Fruit fly (Drosophila melanogaster) whole organism, embryonic: ENCODE results near the gene Ing3.

Source experiments
- Adf1 ChIP-seq: fragments of 200-800 bp; sonication (Bioruptor generic); IDR thresholded peaks from 2 replicates; pipeline ENCODE4 v1.3.6; 2022; ENCODE audit warnings: missing biosample characterization, missing genetic modification characterization
- Atf3 ChIP-seq: fragments of 200-800 bp; sonication (Bioruptor generic); optimal IDR thresholded peaks from 3 replicates; lab custom pipeline; 2016; ENCODE audit warnings: missing biosample characterization, missing genetic modification characterization
- CG10565 ChIP-seq: fragments of 200-800 bp; sonication (Bioruptor generic); optimal IDR thresholded peaks from 3 replicates; lab custom pipeline; 2016; ENCODE audit warnings: missing biosample characterization, mild to moderate bottlenecking, missing genetic modification characterization
- CG12236 ChIP-seq: fragments of 200-800 bp; sonication (Bioruptor generic); optimal IDR thresholded peaks from 2 replicates; lab custom pipeline; 2016; ENCODE audit warnings: missing biosample characterization, missing genetic modification characterization
- CG13894 ChIP-seq: fragments of 200-800 bp; sonication (Bioruptor generic); optimal IDR thresholded peaks from 3 replicates; lab custom pipeline; 2018; ENCODE audit warnings: missing biosample characterization, mild to moderate bottlenecking, missing genetic modification characterization, moderate library complexity
- CG14710 ChIP-seq: fragments of 200-800 bp; sonication (Bioruptor generic); optimal IDR thresholded peaks from 3 replicates; lab custom pipeline; 2019; ENCODE audit warnings: missing biosample characterization, mild to moderate bottlenecking, missing genetic modification characterization, moderate library complexity
- CG15011 ChIP-seq: fragments of 200-800 bp; sonication (Bioruptor generic); optimal IDR thresholded peaks from 3 replicates; lab custom pipeline; 2018; ENCODE audit warnings: missing biosample characterization, mild to moderate bottlenecking, missing genetic modification characterization
- CG15073 ChIP-seq: fragments of 200-800 bp; sonication (Bioruptor generic); optimal IDR thresholded peaks from 2 replicates; lab custom pipeline; 2016; ENCODE audit warnings: missing biosample characterization, missing genetic modification characterization
- CG17912 ChIP-seq: fragments of 200-800 bp; sonication (Bioruptor generic); optimal IDR thresholded peaks from 2 replicates; lab custom pipeline; 2018; ENCODE audit warnings: missing biosample characterization, mild to moderate bottlenecking, missing genetic modification characterization
- CG31441 ChIP-seq: fragments of 200-800 bp; sonication (Bioruptor generic); IDR thresholded peaks from 2 replicates; pipeline ENCODE4 v1.3.6; 2022; ENCODE audit warnings: missing biosample characterization, missing genetic modification characterization
- CG43689 ChIP-seq: fragments of 200-800 bp; sonication (Bioruptor generic); IDR thresholded peaks from 2 replicates; pipeline ENCODE4 v1.3.6; 2022; ENCODE audit warnings: missing biosample characterization, missing genetic modification characterization
- CG5953 ChIP-seq: fragments of 200-800 bp; sonication (Bioruptor generic); IDR thresholded peaks from 2 replicates; pipeline ENCODE4 v1.3.6; 2022; ENCODE audit warnings: missing biosample characterization, missing genetic modification characterization
- CG8290 ChIP-seq, 3 experiments: fragments of 200-800 bp; sonication (Bioruptor generic); optimal IDR thresholded peaks; 2 replicates each; lab custom pipeline; 2016 to 2019; ENCODE audit warnings: missing biosample characterization in 3 of 3, missing genetic modification characterization in 3 of 3, mild to moderate bottlenecking in 2 of 3, moderate library complexity in 1 of 3
- CG9215 ChIP-seq: fragments of 200-800 bp; sonication (Bioruptor generic); IDR thresholded peaks from 2 replicates; pipeline ENCODE4 v1.3.6; 2022; ENCODE audit warnings: missing biosample characterization, missing genetic modification characterization
- CG9437 ChIP-seq: fragments of 200-800 bp; sonication (Bioruptor generic); optimal IDR thresholded peaks from 2 replicates; lab custom pipeline; 2018; ENCODE audit warnings: missing biosample characterization, mild to moderate bottlenecking, missing genetic modification characterization
- CG9876 ChIP-seq: fragments of 200-800 bp; sonication (Bioruptor generic); optimal IDR thresholded peaks from 2 replicates; lab custom pipeline; 2016; ENCODE audit warnings: missing biosample characterization, missing genetic modification characterization
- CHES-1-like ChIP-seq: fragments of 200-800 bp; sonication (Bioruptor generic); optimal IDR thresholded peaks from 2 replicates; lab custom pipeline; 2016; ENCODE audit warnings: missing biosample characterization, missing genetic modification characterization
- Dll ChIP-seq: fragments of 200-800 bp; sonication (Bioruptor generic); IDR thresholded peaks from 4 replicates; pipeline ENCODE4 v1.3.6; 2022; ENCODE audit warnings: missing biosample characterization, missing genetic modification characterization; ENCODE audit not compliant: partially characterized antibody
- Dp ChIP-seq: fragments of 200-800 bp; sonication (Bioruptor generic); optimal IDR thresholded peaks from 2 replicates; lab custom pipeline; 2018; ENCODE audit warnings: missing biosample characterization, mild to moderate bottlenecking, missing genetic modification characterization, moderate library complexity
- Ets65A ChIP-seq: fragments of 200-800 bp; sonication (Bioruptor generic); peaks from one replicate; lab custom pipeline; 2016; ENCODE audit warnings: missing biosample characterization, missing genetic modification characterization
- Gug ChIP-seq: fragments of 200-800 bp; sonication (Bioruptor generic); IDR thresholded peaks from 4 replicates; pipeline ENCODE4 v1.3.6; 2022; ENCODE audit warnings: missing biosample characterization, missing genetic modification characterization
- HmgZ ChIP-seq: fragments of 200-800 bp; sonication (Bioruptor generic); optimal IDR thresholded peaks from 2 replicates; lab custom pipeline; 2018; ENCODE audit warnings: missing biosample characterization, mild to moderate bottlenecking, missing genetic modification characterization
- Hr39 ChIP-seq: fragments of >200 bp; optimal IDR thresholded peaks from 2 replicates; lab custom pipeline; 2017
- Kr ChIP-seq: fragments of 200-800 bp; sonication (Bioruptor generic); optimal IDR thresholded peaks from 2 replicates; lab custom pipeline; 2017; ENCODE audit warnings: missing biosample characterization, mild to moderate bottlenecking, missing genetic modification characterization
- MTF-1 ChIP-seq: fragments of 200-800 bp; sonication (Bioruptor generic); optimal IDR thresholded peaks from 2 replicates; lab custom pipeline; 2018; ENCODE audit warnings: missing biosample characterization, mild to moderate bottlenecking, missing genetic modification characterization, borderline replicate concordance
- Max ChIP-seq: fragments of 200-800 bp; sonication (Bioruptor generic); optimal IDR thresholded peaks from 2 replicates; lab custom pipeline; 2016; ENCODE audit warnings: missing biosample characterization, mild to moderate bottlenecking, missing genetic modification characterization
- Mes4 ChIP-seq: fragments of 200-800 bp; sonication (Bioruptor generic); optimal IDR thresholded peaks from 2 replicates; lab custom pipeline; 2016; ENCODE audit warnings: missing biosample characterization, missing genetic modification characterization
- Pdp1 ChIP-seq, 2 experiments: fragments of 200-800 bp; sonication (Bioruptor generic); optimal IDR thresholded peaks; 3 replicates each; lab custom pipeline; 2016; ENCODE audit warnings: missing biosample characterization in 2 of 2, missing genetic modification characterization in 2 of 2, mild to moderate bottlenecking in 1 of 2, moderate library complexity in 1 of 2
- Poxn ChIP-seq: fragments of 200-800 bp; sonication (Bioruptor generic); IDR thresholded peaks from 2 replicates; pipeline ENCODE4 v1.3.6; 2022; ENCODE audit warnings: missing biosample characterization, missing genetic modification characterization
- Usf ChIP-seq: fragments of 200-800 bp; sonication (Bioruptor generic); optimal IDR thresholded peaks from 2 replicates; lab custom pipeline; 2017; ENCODE audit warnings: missing genotype, missing biosample characterization, missing genetic modification characterization
- amos ChIP-seq: fragments of 200-800 bp; sonication (Bioruptor generic); IDR thresholded peaks from 2 replicates; pipeline ENCODE4 v1.3.6; 2022; ENCODE audit warnings: missing biosample characterization, missing genetic modification characterization; ENCODE audit not compliant: partially characterized antibody
- bbx ChIP-seq: fragments of 200-800 bp; sonication (Bioruptor generic); IDR thresholded peaks from 2 replicates; pipeline ENCODE4 v1.3.6; 2022; ENCODE audit warnings: missing biosample characterization, missing genetic modification characterization; ENCODE audit not compliant: partially characterized antibody
- bowl ChIP-seq: fragments of 200-800 bp; sonication (Bioruptor generic); IDR thresholded peaks from 2 replicates; pipeline ENCODE4 v1.3.6; 2022; ENCODE audit warnings: missing biosample characterization, missing genetic modification characterization
- ci ChIP-seq: fragments of 200-800 bp; sonication (Bioruptor generic); IDR thresholded peaks from 3 replicates; pipeline ENCODE4 v1.3.6; 2022; ENCODE audit warnings: missing biosample characterization, missing genetic modification characterization
- disco-r ChIP-seq: fragments of 200-800 bp; sonication (Bioruptor generic); optimal IDR thresholded peaks from 2 replicates; lab custom pipeline; 2016; ENCODE audit warnings: missing biosample characterization, missing genetic modification characterization
- dysf ChIP-seq: fragments of 200-800 bp; sonication (Bioruptor generic); IDR thresholded peaks from 3 replicates; pipeline ENCODE4 v1.3.6; 2022; ENCODE audit warnings: missing biosample characterization, missing genetic modification characterization
- gro ChIP-seq: fragments of 200-800 bp; sonication (Bioruptor generic); optimal IDR thresholded peaks from 2 replicates; lab custom pipeline; 2016; ENCODE audit warnings: missing biosample characterization, missing genetic modification characterization
- gsb-n ChIP-seq: fragments of 200-800 bp; sonication (Bioruptor generic); optimal IDR thresholded peaks from 3 replicates; lab custom pipeline; 2018; ENCODE audit warnings: missing biosample characterization, mild to moderate bottlenecking, missing genetic modification characterization
- nau ChIP-seq: fragments of 200-800 bp; sonication (Bioruptor generic); optimal IDR thresholded peaks from 3 replicates; lab custom pipeline; 2017; ENCODE audit warnings: missing biosample characterization, mild to moderate bottlenecking, missing genetic modification characterization, missing genetic modification reagents
- repo ChIP-seq: fragments of 200-800 bp; sonication (Bioruptor generic); optimal IDR thresholded peaks from 2 replicates; lab custom pipeline; 2016; ENCODE audit warnings: missing biosample characterization, missing genetic modification characterization
- run ChIP-seq: fragments of 200-800 bp; sonication (Bioruptor generic); optimal IDR thresholded peaks from 3 replicates; lab custom pipeline; 2018; ENCODE audit warnings: missing biosample characterization, mild to moderate bottlenecking, missing genetic modification characterization
- sd ChIP-seq: fragments of 200-800 bp; sonication (Bioruptor generic); optimal IDR thresholded peaks from 3 replicates; lab custom pipeline; 2018; ENCODE audit warnings: missing biosample characterization, mild to moderate bottlenecking, missing genetic modification characterization, moderate library complexity
- seq ChIP-seq: fragments of 200-800 bp; sonication (Bioruptor generic); IDR thresholded peaks from 2 replicates; pipeline ENCODE4 v1.3.6; 2022; ENCODE audit warnings: missing biosample characterization, missing genetic modification characterization
- slou ChIP-seq: fragments of 200-800 bp; sonication (Bioruptor generic); optimal IDR thresholded peaks from 3 replicates; lab custom pipeline; 2016; ENCODE audit warnings: missing biosample characterization, missing genetic modification characterization
- slp2 ChIP-seq: fragments of 200-800 bp; sonication (Bioruptor generic); optimal IDR thresholded peaks from 2 replicates; lab custom pipeline; 2016; ENCODE audit warnings: missing biosample characterization, missing genetic modification characterization
- ssp ChIP-seq: fragments of 200-800 bp; sonication (Bioruptor generic); IDR thresholded peaks from 2 replicates; pipeline ENCODE4 v1.3.6; 2022; ENCODE audit warnings: missing biosample characterization, missing genetic modification characterization
- toy ChIP-seq: fragments of 200-800 bp; sonication (Bioruptor generic); IDR thresholded peaks from 2 replicates; pipeline ENCODE4 v1.3.6; 2022; ENCODE audit warnings: missing biosample characterization, missing genetic modification characterization
- tup ChIP-seq: fragments of 200-800 bp; sonication (Bioruptor generic); optimal IDR thresholded peaks from 2 replicates; lab custom pipeline; 2016; ENCODE audit warnings: missing biosample characterization, mild to moderate bottlenecking, missing genetic modification characterization, moderate library complexity
- tx ChIP-seq: fragments of 200-800 bp; sonication (Bioruptor generic); optimal IDR thresholded peaks from 2 replicates; lab custom pipeline; 2016; ENCODE audit warnings: missing biosample characterization, missing genetic modification characterization
- unc-4 ChIP-seq: fragments of 200-800 bp; sonication (Bioruptor generic); IDR thresholded peaks from 2 replicates; pipeline ENCODE4 v1.3.6; 2022; ENCODE audit warnings: missing biosample characterization, missing genetic modification characterization; ENCODE audit not compliant: partially characterized antibody
- vvl ChIP-seq: fragments of 200-800 bp; sonication (Bioruptor generic); IDR thresholded peaks from 2 replicates; pipeline ENCODE4 v1.3.6; 2022; ENCODE audit warnings: missing biosample characterization, missing genetic modification characterization

The Ing3 gene

dm6 chrX:18669811-18670477 lies 17.1 kb upstream of the Ing3 start (continued):
- TF ChIP-seq Mes4, result no peak
- TF ChIP-seq Usf (GFP tag; lab: Kevin White, UChicago), result no peak
- TF ChIP-seq CG31441, result peak; percentile 37; the same call in 1 of the 2 replicates
- no peak for TF ChIP-seq Poxn (GFP tag; lab: Robert Waterston, UW)
- 0 out of 2 replicates have a peak, but pooled peaks have one; percentile 19 for TF ChIP-seq seq
- TF ChIP-seq Dll, result no peak
- TF ChIP-seq dysf (GFP tag; lab: Robert Waterston, UW), result peak; percentile 70
- TF ChIP-seq Gug (GFP tag; lab: Robert Waterston, UW), result no peak
- TF ChIP-seq vvl (GFP tag; lab: Robert Waterston, UW), result peak; percentile 57
- TF ChIP-seq tx, result no peak
- TF ChIP-seq Hr39 (lab: Kevin White, UChicago), result no peak
- no peak for TF ChIP-seq sd (tag; lab: Kevin White, UChicago)
- TF ChIP-seq run, result no peak
- TF ChIP-seq slp2, result no peak
- TF ChIP-seq CG17912, result no peak
- TF ChIP-seq amos (GFP tag; lab: Robert Waterston, UW), result no peak
- no peak for TF ChIP-seq CG8290 (GFP tag; optimal IDR thresholded peaks at IDR 0.05; lab: Kevin White, UChicago)
- no peak for TF ChIP-seq CG8290 (tag; optimal IDR thresholded peaks at IDR 0.05; lab: Kevin White, UChicago)
- TF ChIP-seq toy, result no peak
- TF ChIP-seq CG9876 (GFP tag; lab: Kevin White, UChicago), result no peak
- TF ChIP-seq ci, result no peak
- no peak for TF ChIP-seq CG9437 (GFP tag; lab: Kevin White, UChicago)
- TF ChIP-seq Atf3 (GFP tag; lab: Kevin White, UChicago), result no peak
- no peak for TF ChIP-seq CG10565 (GFP tag; lab: Kevin White, UChicago)
- TF ChIP-seq repo, result no peak
- TF ChIP-seq HmgZ (tag; lab: Kevin White, UChicago), result no peak
- no peak for TF ChIP-seq CG15011 (GFP tag; lab: Kevin White, UChicago)
- TF ChIP-seq CG13894 (tag; lab: Kevin White, UChicago), result no peak
- TF ChIP-seq unc-4, result no peak
- TF ChIP-seq MTF-1 (GFP tag; lab: Kevin White, UChicago), result no peak
- TF ChIP-seq Pdp1 (GFP tag; optimal IDR thresholded peaks at IDR 0.05; lab: Kevin White, UChicago), result no peak
- TF ChIP-seq CHES-1-like (GFP tag; lab: Kevin White, UChicago), result no peak
- TF ChIP-seq Ets65A (GFP tag; lab: Kevin White, UChicago), result no peak
- peak; percentile 8; the same call in 1 of the 2 replicates for TF ChIP-seq CG5953
- TF ChIP-seq Dp (GFP tag; lab: Kevin White, UChicago), result no peak
- no peak for TF ChIP-seq Max (GFP tag; lab: Kevin White, UChicago)
- no peak for TF ChIP-seq CG15073 (GFP tag; lab: Kevin White, UChicago)
- TF ChIP-seq CG43689 (GFP tag; lab: Robert Waterston, UW), result no peak
- TF ChIP-seq CG14710 (tag; lab: Kevin White, UChicago), result no peak
- no peak for TF ChIP-seq bbx (GFP tag; lab: Robert Waterston, UW)
- no peak for TF ChIP-seq gro (GFP tag; lab: Kevin White, UChicago)
- TF ChIP-seq gsb-n (tag; lab: Kevin White, UChicago), result no peak
- TF ChIP-seq CG9215 (GFP tag; lab: Robert Waterston, UW), result no peak
- TF ChIP-seq nau (GFP tag; lab: Kevin White, UChicago), result no peak
- no peak for TF ChIP-seq slou (GFP tag; lab: Kevin White, UChicago)
- TF ChIP-seq ssp (GFP tag; lab: Robert Waterston, UW), result peak; percentile 15; the same call in 1 of the 2 replicates
- no peak for TF ChIP-seq bowl (GFP tag; lab: Robert Waterston, UW)
- TF ChIP-seq Kr, result no peak
- TF ChIP-seq disco-r (GFP tag; lab: Kevin White, UChicago), result no peak
- no peak for TF ChIP-seq CG12236
- TF ChIP-seq Adf1, result no peak
- TF ChIP-seq tup, result no peak
